Worm (Caenorhabditis elegans) whole organism, L4/young adult: ENCODE results near the gene F13D12.5.

Experiments used
- W03F9.2 ChIP-seq: fragments of 150-350 bp; optimal IDR thresholded peaks from 2 replicates; lab custom pipeline; 2014; ENCODE audit warnings: missing biosample characterization, missing genetic modification characterization
- dao-5 ChIP-seq: sonication (generic microtip); optimal IDR thresholded peaks from 2 replicates; lab custom pipeline; 2016; ENCODE audit warnings: missing genotype, missing genetic modification characterization, moderate library complexity, missing compliant biosample characterization

- no peak for TF ChIP-seq W03F9.2 (tag; lab: Kevin White, UChicago)
- TF ChIP-seq dao-5 (tag; lab: Kevin White, UChicago) = no peak
Measured at ce11 chrII:11731174-11731724, 4.6 kb downstream of the F13D12.5 start.
